Worm (Caenorhabditis elegans) whole organism, L1 larva: Measurements from ENCODE around the gene cpg-19.

ENCODE experiments used
- C16A3.4 ChIP-seq: fragments of 150-350 bp; optimal IDR thresholded peaks from 2 replicates; lab custom pipeline; 2014; ENCODE audit warnings: missing biosample characterization, missing genetic modification characterization
- C34B4.2 ChIP-seq: sonication (generic microtip); optimal IDR thresholded peaks from 2 replicates; lab custom pipeline; 2017; ENCODE audit warnings: mild to moderate bottlenecking, missing genetic modification characterization, missing compliant biosample characterization
- Y116A8C.19 ChIP-seq: sonication (generic microtip); optimal IDR thresholded peaks from 2 replicates; lab custom pipeline; 2016; ENCODE audit warnings: missing compliant biosample characterization, missing genetic modification characterization, borderline replicate concordance
- alr-1 ChIP-seq: fragments of 200-800 bp; sonication (Bioruptor generic); optimal IDR thresholded peaks from 2 replicates; lab custom pipeline; 2018; ENCODE audit warnings: borderline replicate concordance, mild to moderate bottlenecking, missing genetic modification characterization, missing compliant biosample characterization
- aly-2 ChIP-seq: fragments of 150-350 bp; optimal IDR thresholded peaks from 2 replicates; lab custom pipeline; 2014; ENCODE audit warnings: missing biosample characterization, missing genetic modification characterization
- ama-1 ChIP-seq: fragments of 150-350 bp; optimal IDR thresholded peaks from 2 replicates; lab custom pipeline; 2014
- ceh-63 ChIP-seq: fragments of 200-800 bp; sonication (Bioruptor generic); optimal IDR thresholded peaks from 2 replicates; lab custom pipeline; 2018; ENCODE audit warnings: mild to moderate bottlenecking, missing genetic modification characterization, missing compliant biosample characterization
- ceh-82 ChIP-seq, 3 experiments: fragments of 150-350 bp in 1 of 3; sonication (generic microtip) in 2 of 3; optimal IDR thresholded peaks; 2 replicates each; lab custom pipeline; 2014 to 2017; ENCODE audit warnings: missing biosample characterization in 3 of 3, missing genetic modification characterization in 3 of 3
- dsc-1 ChIP-seq: sonication (generic microtip); optimal IDR thresholded peaks from 2 replicates; lab custom pipeline; 2016; ENCODE audit warnings: mild to moderate bottlenecking, missing genetic modification characterization, missing compliant biosample characterization
- efl-1 ChIP-seq, 4 experiments: fragments of 150-350 bp; optimal IDR thresholded peaks in 3 of 4; peaks in 1 of 4; 1 replicate in 1 of 4; 2 replicates in 3 of 4; lab custom pipeline; 2014; ENCODE audit warnings: missing biosample characterization in 2 of 4, missing genetic modification characterization in 2 of 4, missing genetic modification reagents in 2 of 4
- egl-13 ChIP-seq: sonication (generic microtip); optimal IDR thresholded peaks from 2 replicates; lab custom pipeline; 2016; ENCODE audit warnings: missing genotype, missing genetic modification reagents, missing genetic modification characterization, missing compliant biosample characterization
- fkh-10 ChIP-seq: sonication (generic microtip); optimal IDR thresholded peaks from 2 replicates; lab custom pipeline; 2017; ENCODE audit warnings: missing biosample characterization, missing genetic modification reagents, missing genetic modification characterization
- fkh-4 ChIP-seq: sonication (generic microtip); optimal IDR thresholded peaks from 2 replicates; lab custom pipeline; 2016; ENCODE audit warnings: missing compliant biosample characterization, missing genetic modification characterization, borderline replicate concordance
- fkh-8 ChIP-seq: sonication (generic microtip); optimal IDR thresholded peaks from 2 replicates; lab custom pipeline; 2016; ENCODE audit warnings: mild to moderate bottlenecking, missing genetic modification characterization, missing compliant biosample characterization
- hlh-17 ChIP-seq: fragments of 200-800 bp; sonication (Bioruptor generic); optimal IDR thresholded peaks from 2 replicates; lab custom pipeline; 2018; ENCODE audit warnings: missing genetic modification characterization, mild to moderate bottlenecking, missing compliant biosample characterization, moderate library complexity, borderline replicate concordance
- hlh-4 ChIP-seq: sonication (generic microtip); optimal IDR thresholded peaks from 2 replicates; lab custom pipeline; 2016; ENCODE audit warnings: mild to moderate bottlenecking, missing genetic modification characterization, missing compliant biosample characterization
- jun-1 ChIP-seq: fragments of 150-350 bp; optimal IDR thresholded peaks from 2 replicates; lab custom pipeline; 2014; ENCODE audit warnings: missing biosample characterization, missing genetic modification reagents, missing genetic modification characterization
- lin-14 ChIP-seq: fragments of 200-800 bp; sonication (Bioruptor generic); optimal IDR thresholded peaks from 2 replicates; lab custom pipeline; 2018; ENCODE audit warnings: mild to moderate bottlenecking, missing genetic modification characterization, moderate library complexity, missing compliant biosample characterization
- lin-35 ChIP-seq, 2 experiments: fragments of 150-350 bp; optimal IDR thresholded peaks; 2 replicates each; lab custom pipeline; 2014; ENCODE audit warnings: missing biosample characterization in 2 of 2, missing genetic modification characterization in 2 of 2, missing genetic modification reagents in 2 of 2
- lin-39 ChIP-seq: fragments of 150-350 bp; optimal IDR thresholded peaks from 2 replicates; lab custom pipeline; 2014; ENCODE audit warnings: missing biosample characterization, missing genetic modification reagents, missing genetic modification characterization
- lsy-2 ChIP-seq, 2 experiments: fragments of 150-350 bp; optimal IDR thresholded peaks; 2 replicates each; lab custom pipeline; 2014; ENCODE audit warnings: missing biosample characterization in 2 of 2, missing genetic modification characterization in 2 of 2
- mab-9 ChIP-seq: fragments of 200-800 bp; sonication (Bioruptor generic); IDR thresholded peaks from 2 replicates; pipeline ENCODE4 v1.3.6; 2022; ENCODE audit warnings: missing genetic modification reagents, missing genetic modification characterization, missing compliant biosample characterization
- mdl-1 ChIP-seq, 2 experiments: fragments of 150-350 bp; optimal IDR thresholded peaks; 2 replicates each; lab custom pipeline; 2014 to 2017; ENCODE audit warnings: missing biosample characterization in 2 of 2, missing genetic modification characterization in 2 of 2, inconsistent platforms in 1 of 2
- mef-2 ChIP-seq: fragments of 150-350 bp; optimal IDR thresholded peaks from 2 replicates; lab custom pipeline; 2014; ENCODE audit warnings: missing biosample characterization, missing genetic modification characterization
- mep-1 ChIP-seq: fragments of 150-350 bp; optimal IDR thresholded peaks from 2 replicates; lab custom pipeline; 2014; ENCODE audit warnings: missing biosample characterization, missing genetic modification characterization
- nhr-11 ChIP-seq: fragments of 150-350 bp; optimal IDR thresholded peaks from 2 replicates; lab custom pipeline; 2014; ENCODE audit warnings: missing biosample characterization, missing genetic modification characterization
- nhr-12 ChIP-seq: sonication (generic microtip); optimal IDR thresholded peaks from 2 replicates; lab custom pipeline; 2017; ENCODE audit warnings: missing biosample characterization, missing genetic modification characterization
- nhr-19 ChIP-seq: fragments of 200-800 bp; sonication (Bioruptor generic); conservative IDR thresholded peaks from 2 replicates; pipeline ENCODE4 v1.3.6; 2022; ENCODE audit warnings: missing genetic modification characterization, missing compliant biosample characterization
- nhr-20 ChIP-seq: sonication (generic microtip); optimal IDR thresholded peaks from 2 replicates; lab custom pipeline; 2016; ENCODE audit warnings: mild to moderate bottlenecking, missing genetic modification characterization, missing compliant biosample characterization
- nhr-28 ChIP-seq: fragments of 150-350 bp; optimal IDR thresholded peaks from 2 replicates; lab custom pipeline; 2014; ENCODE audit warnings: missing biosample characterization, missing genetic modification characterization
- nhr-71 ChIP-seq: sonication (generic microtip); optimal IDR thresholded peaks from 2 replicates; lab custom pipeline; 2016; ENCODE audit warnings: mild to moderate bottlenecking, missing genetic modification characterization, moderate library complexity, missing compliant biosample characterization
- nhr-76 ChIP-seq: sonication (generic microtip); optimal IDR thresholded peaks from 2 replicates; lab custom pipeline; 2017; ENCODE audit warnings: missing biosample characterization, missing genetic modification characterization
- nhr-84 ChIP-seq: sonication (generic microtip); optimal IDR thresholded peaks from 2 replicates; lab custom pipeline; 2017; ENCODE audit warnings: missing biosample characterization, missing genetic modification characterization
- nhr-85 ChIP-seq: sonication (generic microtip); peaks from one replicate; lab custom pipeline; 2016; ENCODE audit warnings: missing genetic modification characterization, inconsistent platforms, missing compliant biosample characterization
- nhr-90 ChIP-seq: sonication (generic microtip); optimal IDR thresholded peaks from 2 replicates; lab custom pipeline; 2016; ENCODE audit warnings: mild to moderate bottlenecking, missing genetic modification characterization, missing compliant biosample characterization; ENCODE audit not compliant: poor library complexity
- pag-3 ChIP-seq: sonication (generic microtip); optimal IDR thresholded peaks from 2 replicates; lab custom pipeline; 2017; ENCODE audit warnings: missing genetic modification characterization, mild to moderate bottlenecking, missing compliant biosample characterization, antibody characterized with exemption, borderline replicate concordance; ENCODE audit not compliant: insufficient read depth
- pax-3 ChIP-seq: fragments of 200-800 bp; sonication (Bioruptor generic); optimal IDR thresholded peaks from 2 replicates; lab custom pipeline; 2018; ENCODE audit warnings: mild to moderate bottlenecking, missing genetic modification characterization, moderate library complexity, missing compliant biosample characterization
- pqm-1 ChIP-seq: sonication (generic microtip); optimal IDR thresholded peaks from 3 replicates; lab custom pipeline; 2017; ENCODE audit warnings: missing biosample characterization, missing genetic modification characterization
- rnt-1 ChIP-seq: sonication (generic microtip); optimal IDR thresholded peaks from 2 replicates; lab custom pipeline; 2016; ENCODE audit warnings: mild to moderate bottlenecking, missing genetic modification characterization, moderate library complexity, missing compliant biosample characterization
- snpc-4 ChIP-seq: fragments of 150-350 bp; optimal IDR thresholded peaks from 2 replicates; lab custom pipeline; 2014; ENCODE audit warnings: missing biosample characterization, missing genetic modification characterization
- snu-23 ChIP-seq: sonication (generic microtip); optimal IDR thresholded peaks from 2 replicates; lab custom pipeline; 2016; ENCODE audit warnings: missing genetic modification characterization, missing compliant biosample characterization
- sup-37 ChIP-seq: fragments of 200-800 bp; sonication (Bioruptor generic); optimal IDR thresholded peaks from 2 replicates; lab custom pipeline; 2018; ENCODE audit warnings: mild to moderate bottlenecking, missing genetic modification characterization, missing compliant biosample characterization
- tbx-2 ChIP-seq: sonication (generic microtip); optimal IDR thresholded peaks from 2 replicates; lab custom pipeline; 2016; ENCODE audit warnings: missing genetic modification characterization, missing compliant biosample characterization
- unc-30 ChIP-seq: sonication (generic microtip); optimal IDR thresholded peaks from 2 replicates; lab custom pipeline; 2017; ENCODE audit warnings: missing biosample characterization, missing genetic modification characterization
- unc-86 ChIP-seq: sonication (generic microtip); optimal IDR thresholded peaks from 2 replicates; lab custom pipeline; 2016; ENCODE audit warnings: missing genetic modification characterization, missing compliant biosample characterization
- zip-4 ChIP-seq: fragments of 200-800 bp; sonication (Bioruptor generic); optimal IDR thresholded peaks from 2 replicates; lab custom pipeline; 2018; ENCODE audit warnings: mild to moderate bottlenecking, missing genetic modification characterization, moderate library complexity, missing compliant biosample characterization
- ztf-11 ChIP-seq, 2 experiments: sonication (generic microtip); optimal IDR thresholded peaks; 2 replicates each; lab custom pipeline; 2016 to 2017; ENCODE audit warnings: missing genetic modification characterization in 2 of 2, missing biosample characterization in 1 of 2, missing compliant biosample characterization in 1 of 2

Gene cpg-19

DNA sequence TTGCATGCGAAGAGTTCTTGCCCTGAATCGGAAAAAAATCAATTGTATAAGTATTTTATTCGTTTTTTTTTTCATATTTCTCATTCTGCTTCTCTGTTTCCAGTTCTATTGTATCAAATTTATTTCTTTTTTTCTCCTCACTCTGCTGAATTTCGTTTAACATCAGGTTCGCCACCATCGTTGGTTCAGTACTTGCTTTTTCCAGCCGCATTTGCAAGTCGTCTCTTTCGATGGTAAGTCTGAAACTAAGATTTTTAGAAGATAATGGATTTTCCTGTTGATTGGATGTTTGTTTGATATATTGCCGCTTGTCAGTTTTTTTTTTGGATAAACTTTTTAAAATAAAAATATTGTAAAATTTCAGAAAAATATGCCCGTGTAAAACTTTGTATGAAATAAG is 14.5 kb upstream of the cpg-19 start:
- no peak for TF ChIP-seq efl-1 (optimal IDR thresholded peaks at IDR 0.05; lab: Kevin White, UChicago)
- TF ChIP-seq efl-1 (GFP tag; optimal IDR thresholded peaks at IDR 0.05 in 1 of 2; lab: Kevin White, UChicago) = peak in 1 of 2 experiments; percentile 54
- no peak for TF ChIP-seq C16A3.4 (tag; lab: Kevin White, UChicago)

DNA sequence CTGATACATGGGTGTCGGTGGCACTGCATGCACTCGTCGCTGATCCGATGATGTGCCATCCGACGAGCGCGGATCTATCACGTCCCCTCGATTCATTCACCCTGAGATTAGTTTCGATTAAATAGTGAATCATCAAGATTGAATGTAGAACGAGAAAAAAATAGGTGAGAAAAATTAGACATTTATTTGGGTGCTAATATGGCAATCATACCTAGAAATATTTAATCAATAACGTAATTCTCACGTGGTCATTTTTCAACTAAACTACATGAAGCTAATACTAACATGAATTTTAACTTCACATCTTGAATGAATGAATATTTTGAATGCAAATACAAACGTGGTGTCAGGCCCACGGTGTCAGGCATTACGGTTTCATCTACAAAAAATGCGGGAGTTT is 12.2 kb upstream of the cpg-19 start, which contains the start of gene F59C12.3:
TSS of gene F59C12.3 (minus strand) at position 101 of the 400 bp plus-strand sequence.
- TF ChIP-seq nhr-90 = no peak
- no peak for TF ChIP-seq ztf-11 (tag; optimal IDR thresholded peaks at IDR 0.05; lab: Kevin White, UChicago)
- no peak for TF ChIP-seq nhr-76 (tag; lab: Kevin White, UChicago)
- no peak for TF ChIP-seq lin-39 (tag; lab: Kevin White, UChicago)
- no peak for TF ChIP-seq unc-30 (tag; lab: Kevin White, UChicago)
- TF ChIP-seq nhr-28 (tag; lab: Kevin White, UChicago) = no peak
- TF ChIP-seq alr-1 (tag; lab: Kevin White, UChicago) = no peak
- no peak for TF ChIP-seq jun-1
- no peak for TF ChIP-seq tbx-2 (tag; lab: Kevin White, UChicago)
- TF ChIP-seq aly-2 (tag; lab: Kevin White, UChicago) = no peak

DNA sequence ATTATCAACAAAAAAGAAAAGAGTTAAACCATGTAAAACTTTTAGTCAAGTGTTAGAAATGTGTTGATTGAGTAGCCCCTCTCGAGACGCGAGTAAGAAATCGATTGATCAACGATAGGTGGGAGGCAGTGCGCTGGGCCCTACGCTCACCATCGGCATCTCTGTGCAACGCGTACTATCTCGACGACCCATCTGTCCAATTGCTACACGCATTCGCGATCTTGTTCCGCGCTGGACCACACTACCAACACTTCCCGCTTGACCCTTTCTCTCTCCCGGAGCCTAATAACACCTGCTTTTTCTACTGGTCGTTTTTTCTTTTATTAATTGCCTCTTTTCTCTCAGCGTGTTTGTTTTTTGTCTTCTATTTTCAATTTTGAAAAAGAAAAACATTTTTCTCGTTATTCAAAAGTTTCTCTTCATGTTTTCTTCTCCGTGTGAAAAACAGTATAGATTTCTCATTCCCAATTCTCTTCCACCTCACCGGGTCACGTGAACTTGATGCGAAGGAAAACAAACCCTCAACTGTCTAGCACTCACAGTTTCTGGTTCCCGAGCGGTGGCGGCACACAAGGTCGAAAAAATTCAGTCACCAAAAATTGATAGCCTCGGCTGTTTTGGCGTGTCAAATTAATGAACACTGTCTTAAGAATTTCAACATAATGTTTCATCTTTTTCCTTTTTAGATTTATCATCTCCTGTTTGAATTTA is 10.1 kb upstream of the cpg-19 start:
- TF ChIP-seq mep-1 (tag; lab: Kevin White, UChicago) (peak; percentile 10), egl-13 (tag; lab: Kevin White, UChicago) (no peak), Y116A8C.19 (tag; lab: Kevin White, UChicago) (no peak), lin-14 (GFP tag; lab: Kevin White, UChicago) (peak; percentile 73), hlh-4 (tag; lab: Kevin White, UChicago) (no peak), nhr-12 (no peak), mab-9 (GFP tag; lab: Robert Waterston, UW) (no peak), efl-1 (optimal IDR thresholded peaks at IDR 0.05; lab: Kevin White, UChicago) (no peak), efl-1 (GFP tag; optimal IDR thresholded peaks at IDR 0.05 in 1 of 2; lab: Kevin White, UChicago) (peak in 1 of 2 experiments; percentile 53), fkh-4 (tag; lab: Kevin White, UChicago) (no peak), dsc-1 (tag; lab: Kevin White, UChicago) (no peak), mef-2 (no peak), ceh-63 (GFP tag; lab: Kevin White, UChicago) (no peak), pqm-1 (tag; lab: Kevin White, UChicago) (no peak), ceh-82 (tag; optimal IDR thresholded peaks at IDR 0.05; lab: Kevin White, UChicago) (no peak), fkh-10 (GFP tag; lab: Kevin White, UChicago) (no peak), C34B4.2 (tag; lab: Kevin White, UChicago) (no peak), snpc-4 (no peak), nhr-90 (no peak), sup-37 (GFP tag; lab: Kevin White, UChicago) (no peak), nhr-71 (tag; lab: Kevin White, UChicago) (peak; percentile 60), nhr-84 (tag; lab: Kevin White, UChicago) (no peak), snu-23 (peak; percentile 56), fkh-8 (tag; lab: Kevin White, UChicago) (no peak), nhr-11 (tag; lab: Kevin White, UChicago) (no peak), hlh-17 (no peak), lin-35 (GFP tag; optimal IDR thresholded peaks at IDR 0.05; lab: Kevin White, UChicago) (peak in 1 of 2 experiments; percentile 18), ama-1 (lab: Kevin White, UChicago) (no peak), nhr-19 (0 out of 2 replicates have a peak, but pooled peaks have one; percentile 10), pax-3 (tag; lab: Kevin White, UChicago) (no peak), mdl-1 (tag; optimal IDR thresholded peaks at IDR 0.05; lab: Kevin White, UChicago) (no peak), nhr-85 (peak; percentile 64), unc-86 (tag; lab: Kevin White, UChicago) (no peak), rnt-1 (tag; lab: Kevin White, UChicago) (peak; percentile 71), nhr-20 (tag; lab: Kevin White, UChicago) (peak; percentile 25), lsy-2 (tag; optimal IDR thresholded peaks at IDR 0.05; lab: Kevin White, UChicago) (peak in 1 of 2 experiments; percentile 3), zip-4 (GFP tag; lab: Kevin White, UChicago) (no peak), pag-3 (tag; lab: Kevin White, UChicago) (no peak)
